Worm (Caenorhabditis elegans) whole organism, L3 larva: ENCODE measurements around the gene irg-2.

Source experiments
- R02D3.7 ChIP-seq: fragments of 150-350 bp; optimal IDR thresholded peaks from 2 replicates; lab custom pipeline; 2014; ENCODE audit warnings: missing biosample characterization, missing genetic modification characterization
- egl-27 ChIP-seq: sonication (generic microtip); optimal IDR thresholded peaks from 4 replicates; lab custom pipeline; 2017; ENCODE audit warnings: missing biosample characterization, missing genetic modification reagents, missing genetic modification characterization
- egl-5 ChIP-seq: fragments of 150-350 bp; optimal IDR thresholded peaks from 2 replicates; lab custom pipeline; 2017; ENCODE audit warnings: missing biosample characterization, missing genetic modification reagents, missing genetic modification characterization, inconsistent platforms
- elt-1 ChIP-seq: fragments of 150-350 bp; optimal IDR thresholded peaks from 2 replicates; lab custom pipeline; 2014; ENCODE audit warnings: missing biosample characterization, missing genetic modification characterization
- elt-2 ChIP-seq: sonication (generic microtip); optimal IDR thresholded peaks from 2 replicates; lab custom pipeline; 2016; ENCODE audit warnings: missing genetic modification reagents, mild to moderate bottlenecking, missing genetic modification characterization, missing compliant biosample characterization
- eor-1 ChIP-seq, 2 experiments: fragments of 150-350 bp; optimal IDR thresholded peaks; 2 replicates each; lab custom pipeline; 2014 to 2018; ENCODE audit warnings: missing biosample characterization in 2 of 2, missing genetic modification characterization in 2 of 2
- fkh-2 ChIP-seq: fragments of 150-350 bp; optimal IDR thresholded peaks from 2 replicates; lab custom pipeline; 2014; ENCODE audit warnings: missing biosample characterization, missing genetic modification reagents, missing genetic modification characterization
- hmg-11 ChIP-seq: sonication (generic microtip); optimal IDR thresholded peaks from 2 replicates; lab custom pipeline; 2016; ENCODE audit warnings: missing genetic modification characterization, missing compliant biosample characterization
- jun-1 ChIP-seq: fragments of 150-350 bp; optimal IDR thresholded peaks from 2 replicates; lab custom pipeline; 2014; ENCODE audit warnings: missing biosample characterization, missing genetic modification reagents, missing genetic modification characterization
- lin-15B ChIP-seq: fragments of 150-350 bp; optimal IDR thresholded peaks from 2 replicates; lab custom pipeline; 2014; ENCODE audit warnings: missing biosample characterization, missing genetic modification characterization
- lsy-12 ChIP-seq: sonication (generic microtip); optimal IDR thresholded peaks from 2 replicates; lab custom pipeline; 2016; ENCODE audit warnings: mild to moderate bottlenecking, missing genetic modification characterization, missing compliant biosample characterization
- nhr-11 ChIP-seq: fragments of 150-350 bp; optimal IDR thresholded peaks from 2 replicates; lab custom pipeline; 2014; ENCODE audit warnings: missing biosample characterization, missing genetic modification characterization
- nhr-23 ChIP-seq: fragments of 150-350 bp; optimal IDR thresholded peaks from 2 replicates; lab custom pipeline; 2014; ENCODE audit warnings: missing biosample characterization, missing genetic modification reagents, missing genetic modification characterization
- nhr-237 ChIP-seq: fragments of 150-350 bp; optimal IDR thresholded peaks from 2 replicates; lab custom pipeline; 2014; ENCODE audit warnings: missing biosample characterization, missing genetic modification characterization
- nhr-25 ChIP-seq: sonication (generic microtip); optimal IDR thresholded peaks from 2 replicates; lab custom pipeline; 2017; ENCODE audit warnings: missing biosample characterization, missing genetic modification characterization
- nhr-77 ChIP-seq: fragments of 150-350 bp; optimal IDR thresholded peaks from 2 replicates; lab custom pipeline; 2014; ENCODE audit warnings: missing biosample characterization, missing genetic modification characterization
- pqm-1 ChIP-seq: fragments of 150-350 bp; optimal IDR thresholded peaks from 2 replicates; lab custom pipeline; 2017; ENCODE audit warnings: missing biosample characterization, missing genetic modification characterization, inconsistent platforms
- sea-2 ChIP-seq: fragments of 150-350 bp; sonication (generic microtip); optimal IDR thresholded peaks from 4 replicates; lab custom pipeline; 2014; ENCODE audit warnings: missing biosample characterization, missing genetic modification reagents, missing genetic modification characterization
- skn-1 ChIP-seq: fragments of 150-350 bp; optimal IDR thresholded peaks from 2 replicates; lab custom pipeline; 2014; ENCODE audit warnings: missing biosample characterization, missing genetic modification characterization
- snpc-4 ChIP-seq: fragments of 150-350 bp; optimal IDR thresholded peaks from 2 replicates; lab custom pipeline; 2014; ENCODE audit warnings: missing biosample characterization, missing genetic modification characterization
- unc-62 ChIP-seq: fragments of 150-350 bp; sonication (generic microtip); optimal IDR thresholded peaks from 4 replicates; lab custom pipeline; 2014; ENCODE audit warnings: missing biosample characterization, missing genetic modification reagents, missing genetic modification characterization
- zag-1 ChIP-seq: fragments of 150-350 bp; optimal IDR thresholded peaks from 2 replicates; lab custom pipeline; 2014; ENCODE audit warnings: missing biosample characterization, missing genetic modification characterization

The irg-2 gene

DNA sequence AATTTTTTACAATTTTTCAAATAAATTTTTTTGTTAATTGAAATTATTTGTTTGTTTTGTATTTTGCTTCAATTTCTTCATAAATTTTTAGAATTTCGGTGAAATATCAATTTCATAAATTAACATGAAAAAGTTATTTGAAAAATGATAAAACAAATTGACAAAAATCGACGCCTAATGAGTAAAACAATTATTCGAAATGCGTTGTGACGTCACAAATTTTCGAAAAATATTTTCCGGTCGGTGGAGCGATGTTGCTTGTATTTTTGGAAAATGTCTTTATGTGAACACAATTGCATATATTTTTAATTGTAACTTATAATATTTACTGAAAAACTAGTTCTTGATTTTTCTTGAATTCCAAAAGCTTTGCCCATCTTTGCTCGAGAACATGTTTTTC, 38.6 kb downstream of the irg-2 start:
- TF ChIP-seq unc-62 (GFP tag; lab: Kevin White, UChicago): no peak
- no peak for TF ChIP-seq elt-1 (tag; lab: Kevin White, UChicago)
- TF ChIP-seq lin-15B (tag; lab: Kevin White, UChicago): no peak
- TF ChIP-seq nhr-25 (tag; lab: Kevin White, UChicago): no peak
- no peak for TF ChIP-seq sea-2 (GFP tag; lab: Kevin White, UChicago)
- no peak for TF ChIP-seq nhr-77 (tag; lab: Kevin White, UChicago)
- TF ChIP-seq skn-1 (tag; lab: Kevin White, UChicago): no peak
- TF ChIP-seq pqm-1 (tag; lab: Kevin White, UChicago): no peak
- no peak for TF ChIP-seq fkh-2 (tag; lab: Kevin White, UChicago)
- TF ChIP-seq egl-27: no peak

DNA sequence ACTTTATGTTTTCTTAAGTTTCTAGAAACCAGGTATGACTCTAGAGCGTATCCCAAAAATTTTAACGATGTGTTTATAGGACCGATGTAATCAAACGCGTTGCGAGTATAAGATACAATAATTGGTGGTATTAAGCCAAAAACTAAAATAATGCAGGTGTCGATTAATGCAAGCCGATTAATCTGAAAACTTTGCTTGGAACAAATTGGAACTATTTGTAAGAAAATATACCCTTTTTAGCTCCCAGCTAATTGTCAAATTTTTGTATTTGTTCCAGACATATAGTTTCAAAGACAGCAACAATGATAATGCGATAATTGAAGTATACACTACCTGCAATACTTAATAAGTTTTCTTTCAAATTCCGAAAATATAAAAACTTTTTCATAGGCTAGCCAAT, 39.3 kb downstream of the irg-2 start, which contains the start of gene srh-211:
Gene srh-211, minus strand, starts transcription at position 101 of the 400 bp plus-strand sequence.
- TF ChIP-seq nhr-23 (tag; lab: Kevin White, UChicago): no peak
- no peak for TF ChIP-seq eor-1 (tag; optimal IDR thresholded peaks at IDR 0.05; lab: Kevin White, UChicago)
- no peak for TF ChIP-seq lsy-12 (tag; lab: Kevin White, UChicago)
- TF ChIP-seq jun-1 (tag; lab: Kevin White, UChicago): no peak
- TF ChIP-seq nhr-237: no peak
- no peak for TF ChIP-seq pqm-1 (tag; lab: Kevin White, UChicago)
- TF ChIP-seq zag-1 (tag; lab: Kevin White, UChicago): no peak
- no peak for TF ChIP-seq elt-2 (tag; lab: Kevin White, UChicago)
- no peak for TF ChIP-seq nhr-77 (tag; lab: Kevin White, UChicago)
- no peak for TF ChIP-seq snpc-4
- no peak for TF ChIP-seq unc-62 (GFP tag; lab: Kevin White, UChicago)
- no peak for TF ChIP-seq egl-5
- no peak for TF ChIP-seq nhr-11 (tag; lab: Kevin White, UChicago)
- TF ChIP-seq hmg-11 (tag; lab: Kevin White, UChicago): no peak
- no peak for TF ChIP-seq lin-15B (tag; lab: Kevin White, UChicago)
- TF ChIP-seq nhr-25 (tag; lab: Kevin White, UChicago): no peak
- no peak for TF ChIP-seq elt-1 (tag; lab: Kevin White, UChicago)

DNA sequence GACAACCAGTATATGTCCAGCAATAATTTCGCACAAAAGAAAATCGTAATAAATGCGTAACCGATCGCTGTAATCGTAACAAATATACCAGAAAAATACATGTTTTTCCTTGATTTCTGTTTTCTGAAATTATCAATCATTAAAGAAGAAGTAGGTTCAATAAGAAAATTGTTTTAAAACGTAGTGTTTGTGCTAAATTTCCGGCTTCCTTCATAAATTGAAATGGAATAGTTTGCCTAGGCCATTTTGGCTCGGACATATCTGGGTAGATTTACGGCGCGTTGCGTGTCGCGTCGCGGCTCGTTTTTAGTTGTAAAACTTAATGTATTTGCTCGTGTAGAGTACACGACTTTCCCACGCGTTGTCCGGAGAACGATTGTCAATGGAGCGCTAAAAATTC, 41.0 kb downstream of the irg-2 start, which contains the start of gene F38H12.5:
Gene F38H12.5, minus strand, starts transcription at position 101 of the 400 bp plus-strand sequence.
- TF ChIP-seq R02D3.7 (tag; lab: Kevin White, UChicago) (no peak), nhr-11 (tag; lab: Kevin White, UChicago) (no peak), elt-2 (tag; lab: Kevin White, UChicago) (no peak), nhr-77 (tag; lab: Kevin White, UChicago) (no peak), nhr-237 (no peak), hmg-11 (tag; lab: Kevin White, UChicago) (no peak)
